Worm (Caenorhabditis elegans) whole organism, L1 larva: ENCODE measurements around the gene klo-1.
A peak's percentile ranks its signal among the peaks of the same experiment; 100 is the strongest.

Experiments
- C16A3.4 ChIP-seq: fragments of 150-350 bp; optimal IDR thresholded peaks from 2 replicates; lab custom pipeline; 2014; ENCODE audit warnings: missing biosample characterization, missing genetic modification characterization
- C34B4.2 ChIP-seq: sonication (generic microtip); optimal IDR thresholded peaks from 2 replicates; lab custom pipeline; 2017; ENCODE audit warnings: mild to moderate bottlenecking, missing genetic modification characterization, missing compliant biosample characterization
- Y116A8C.19 ChIP-seq: sonication (generic microtip); optimal IDR thresholded peaks from 2 replicates; lab custom pipeline; 2016; ENCODE audit warnings: missing compliant biosample characterization, missing genetic modification characterization, borderline replicate concordance
- alr-1 ChIP-seq: fragments of 200-800 bp; sonication (Bioruptor generic); optimal IDR thresholded peaks from 2 replicates; lab custom pipeline; 2018; ENCODE audit warnings: borderline replicate concordance, mild to moderate bottlenecking, missing genetic modification characterization, missing compliant biosample characterization
- ama-1 ChIP-seq: fragments of 150-350 bp; optimal IDR thresholded peaks from 2 replicates; lab custom pipeline; 2014
- ceh-88 ChIP-seq: fragments of 200-800 bp; sonication (Bioruptor generic); IDR thresholded peaks from 2 replicates; pipeline ENCODE4 v1.3.6; 2022; ENCODE audit warnings: missing genetic modification characterization, missing compliant biosample characterization
- ceh-90 ChIP-seq: sonication (generic microtip); optimal IDR thresholded peaks from 2 replicates; lab custom pipeline; 2016; ENCODE audit warnings: missing genetic modification characterization, missing compliant biosample characterization
- ces-1 ChIP-seq: fragments of 150-350 bp; optimal IDR thresholded peaks from 2 replicates; lab custom pipeline; 2014; ENCODE audit warnings: missing biosample characterization, missing genetic modification reagents, missing genetic modification characterization
- dsc-1 ChIP-seq: sonication (generic microtip); optimal IDR thresholded peaks from 2 replicates; lab custom pipeline; 2016; ENCODE audit warnings: mild to moderate bottlenecking, missing genetic modification characterization, missing compliant biosample characterization
- efl-3 ChIP-seq: fragments of 200-800 bp; sonication (Bioruptor generic); optimal IDR thresholded peaks from 2 replicates; lab custom pipeline; 2018; ENCODE audit warnings: mild to moderate bottlenecking, missing genetic modification characterization, missing compliant biosample characterization
- elt-3 ChIP-seq, 6 experiments: fragments of 150-350 bp in 1 of 6; sonication (generic microtip); optimal IDR thresholded peaks; 2 replicates each; lab custom pipeline; 2017 to 2018; ENCODE audit warnings: missing biosample characterization in 6 of 6, missing genetic modification characterization in 6 of 6, inconsistent platforms in 1 of 6
- ets-5 ChIP-seq: fragments of 200-800 bp; sonication (Bioruptor generic); IDR thresholded peaks from 2 replicates; pipeline ENCODE4 v1.3.6; 2022; ENCODE audit warnings: missing genetic modification characterization, missing compliant biosample characterization
- fkh-10 ChIP-seq: sonication (generic microtip); optimal IDR thresholded peaks from 2 replicates; lab custom pipeline; 2017; ENCODE audit warnings: missing biosample characterization, missing genetic modification reagents, missing genetic modification characterization
- fkh-4 ChIP-seq: sonication (generic microtip); optimal IDR thresholded peaks from 2 replicates; lab custom pipeline; 2016; ENCODE audit warnings: missing compliant biosample characterization, missing genetic modification characterization, borderline replicate concordance
- grh-1 ChIP-seq: fragments of 200-800 bp; sonication (Bioruptor generic); IDR thresholded peaks from 2 replicates; pipeline ENCODE4 v1.3.6; 2022; ENCODE audit warnings: missing genetic modification reagents, missing genetic modification characterization, missing compliant biosample characterization
- hlh-17 ChIP-seq: fragments of 200-800 bp; sonication (Bioruptor generic); optimal IDR thresholded peaks from 2 replicates; lab custom pipeline; 2018; ENCODE audit warnings: missing genetic modification characterization, mild to moderate bottlenecking, missing compliant biosample characterization, moderate library complexity, borderline replicate concordance
- hpl-2 ChIP-seq: fragments of 150-350 bp; optimal IDR thresholded peaks from 2 replicates; lab custom pipeline; 2014; ENCODE audit warnings: missing biosample characterization, missing genetic modification reagents, missing genetic modification characterization
- jun-1 ChIP-seq: fragments of 150-350 bp; optimal IDR thresholded peaks from 2 replicates; lab custom pipeline; 2014; ENCODE audit warnings: missing biosample characterization, missing genetic modification reagents, missing genetic modification characterization
- lin-35 ChIP-seq, 2 experiments: fragments of 150-350 bp; optimal IDR thresholded peaks; 2 replicates each; lab custom pipeline; 2014; ENCODE audit warnings: missing biosample characterization in 2 of 2, missing genetic modification characterization in 2 of 2, missing genetic modification reagents in 2 of 2
- lin-39 ChIP-seq: fragments of 150-350 bp; optimal IDR thresholded peaks from 2 replicates; lab custom pipeline; 2014; ENCODE audit warnings: missing biosample characterization, missing genetic modification reagents, missing genetic modification characterization
- mdl-1 ChIP-seq, 2 experiments: fragments of 150-350 bp; optimal IDR thresholded peaks; 2 replicates each; lab custom pipeline; 2014 to 2017; ENCODE audit warnings: missing biosample characterization in 2 of 2, missing genetic modification characterization in 2 of 2, inconsistent platforms in 1 of 2
- nhr-20 ChIP-seq: sonication (generic microtip); optimal IDR thresholded peaks from 2 replicates; lab custom pipeline; 2016; ENCODE audit warnings: mild to moderate bottlenecking, missing genetic modification characterization, missing compliant biosample characterization
- nhr-28 ChIP-seq: fragments of 150-350 bp; optimal IDR thresholded peaks from 2 replicates; lab custom pipeline; 2014; ENCODE audit warnings: missing biosample characterization, missing genetic modification characterization
- nhr-71 ChIP-seq: sonication (generic microtip); optimal IDR thresholded peaks from 2 replicates; lab custom pipeline; 2016; ENCODE audit warnings: mild to moderate bottlenecking, missing genetic modification characterization, moderate library complexity, missing compliant biosample characterization
- nhr-85 ChIP-seq: sonication (generic microtip); peaks from one replicate; lab custom pipeline; 2016; ENCODE audit warnings: missing genetic modification characterization, inconsistent platforms, missing compliant biosample characterization
- nhr-90 ChIP-seq: sonication (generic microtip); optimal IDR thresholded peaks from 2 replicates; lab custom pipeline; 2016; ENCODE audit warnings: mild to moderate bottlenecking, missing genetic modification characterization, missing compliant biosample characterization; ENCODE audit not compliant: poor library complexity
- pag-3 ChIP-seq: sonication (generic microtip); optimal IDR thresholded peaks from 2 replicates; lab custom pipeline; 2017; ENCODE audit warnings: missing genetic modification characterization, mild to moderate bottlenecking, missing compliant biosample characterization, antibody characterized with exemption, borderline replicate concordance; ENCODE audit not compliant: insufficient read depth
- pax-3 ChIP-seq: fragments of 200-800 bp; sonication (Bioruptor generic); optimal IDR thresholded peaks from 2 replicates; lab custom pipeline; 2018; ENCODE audit warnings: mild to moderate bottlenecking, missing genetic modification characterization, moderate library complexity, missing compliant biosample characterization
- pqm-1 ChIP-seq: sonication (generic microtip); optimal IDR thresholded peaks from 3 replicates; lab custom pipeline; 2017; ENCODE audit warnings: missing biosample characterization, missing genetic modification characterization
- sox-4 ChIP-seq: sonication (generic microtip); optimal IDR thresholded peaks from 2 replicates; lab custom pipeline; 2016; ENCODE audit warnings: missing genetic modification characterization, missing compliant biosample characterization
- sptf-1 ChIP-seq: fragments of 150-350 bp; optimal IDR thresholded peaks from 2 replicates; lab custom pipeline; 2014; ENCODE audit warnings: missing biosample characterization, missing genetic modification characterization
- sup-37 ChIP-seq: fragments of 200-800 bp; sonication (Bioruptor generic); optimal IDR thresholded peaks from 2 replicates; lab custom pipeline; 2018; ENCODE audit warnings: mild to moderate bottlenecking, missing genetic modification characterization, missing compliant biosample characterization
- unc-130 ChIP-seq: fragments of 150-350 bp; optimal IDR thresholded peaks from 2 replicates; lab custom pipeline; 2017; ENCODE audit warnings: missing biosample characterization, missing genetic modification characterization, inconsistent platforms
- unc-62 ChIP-seq: fragments of 150-350 bp; optimal IDR thresholded peaks from 2 replicates; lab custom pipeline; 2014; ENCODE audit warnings: missing biosample characterization, missing genetic modification reagents, missing genetic modification characterization
- xbp-1 ChIP-seq: sonication (generic microtip); optimal IDR thresholded peaks from 2 replicates; lab custom pipeline; 2016; ENCODE audit warnings: missing genetic modification characterization, missing compliant biosample characterization
- zip-4 ChIP-seq: fragments of 200-800 bp; sonication (Bioruptor generic); optimal IDR thresholded peaks from 2 replicates; lab custom pipeline; 2018; ENCODE audit warnings: mild to moderate bottlenecking, missing genetic modification characterization, moderate library complexity, missing compliant biosample characterization
- ztf-11 ChIP-seq, 2 experiments: sonication (generic microtip); optimal IDR thresholded peaks; 2 replicates each; lab custom pipeline; 2016 to 2017; ENCODE audit warnings: missing genetic modification characterization in 2 of 2, missing biosample characterization in 1 of 2, missing compliant biosample characterization in 1 of 2
- ztf-4 ChIP-seq: fragments of 150-350 bp; optimal IDR thresholded peaks from 2 replicates; lab custom pipeline; 2014; ENCODE audit warnings: missing biosample characterization, missing genetic modification characterization

The klo-1 gene

DNA sequence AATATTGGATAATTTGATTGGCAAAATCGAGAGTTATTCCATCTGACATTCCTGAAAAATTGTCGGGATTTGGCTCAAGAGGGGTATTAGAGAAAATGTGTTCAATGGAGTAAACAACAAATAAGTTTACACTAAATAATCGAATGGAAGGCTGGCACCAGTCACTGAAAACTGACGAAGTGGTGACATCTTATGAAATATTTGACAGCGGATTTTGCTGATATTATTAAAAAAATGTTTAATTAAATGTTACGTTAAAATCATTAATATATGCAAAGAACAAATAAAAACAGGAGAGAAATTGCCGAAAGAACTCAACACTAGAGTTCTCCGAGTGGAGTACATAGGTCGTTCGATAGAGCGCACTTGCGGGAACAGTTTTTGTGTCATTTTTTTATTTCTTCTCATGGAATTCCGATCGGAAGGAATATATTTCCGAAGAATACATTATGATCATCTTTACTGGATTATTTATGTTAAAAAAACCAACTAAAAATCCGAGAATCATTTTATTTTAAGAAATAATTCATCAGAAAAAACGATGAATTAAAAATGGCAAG lies 37.6 kb upstream of the klo-1 start, which contains the start of gene tag-322 (continued):
- TF ChIP-seq ces-1 (GFP tag; lab: Kevin White, UChicago), result no peak
- TF ChIP-seq C34B4.2, result no peak
- TF ChIP-seq C16A3.4 (tag; lab: Kevin White, UChicago), result peak; percentile 70
- peak; percentile 60 for TF ChIP-seq nhr-90 (tag; lab: Kevin White, UChicago)
- peak; percentile 20 for TF ChIP-seq unc-130
- TF ChIP-seq elt-3 (tag; optimal IDR thresholded peaks at IDR 0.05; lab: Kevin White, UChicago), result no peak
- TF ChIP-seq hpl-2 (GFP tag; lab: Kevin White, UChicago), result no peak
- TF ChIP-seq jun-1 (tag; lab: Kevin White, UChicago), result no peak
- no peak for TF ChIP-seq ets-5
- no peak for TF ChIP-seq pax-3 (tag; lab: Kevin White, UChicago)
- no peak for TF ChIP-seq ceh-88
- TF ChIP-seq ceh-90, result no peak
- TF ChIP-seq ztf-11 (tag; optimal IDR thresholded peaks at IDR 0.05; lab: Kevin White, UChicago), result peak in 1 of 2 experiments; percentile 30
- TF ChIP-seq unc-62 (GFP tag; lab: Kevin White, UChicago), result no peak
- TF ChIP-seq sup-37 (GFP tag; lab: Kevin White, UChicago), result no peak
- TF ChIP-seq pqm-1 (tag; lab: Kevin White, UChicago), result no peak
- no peak for TF ChIP-seq fkh-10
- peak; percentile 83 for TF ChIP-seq nhr-85
- peak in 1 of 2 experiments; percentile 32 for TF ChIP-seq mdl-1 (tag; optimal IDR thresholded peaks at IDR 0.05; lab: Kevin White, UChicago)
- TF ChIP-seq alr-1 (tag; lab: Kevin White, UChicago), result no peak
- no peak for TF ChIP-seq efl-3 (GFP tag; lab: Kevin White, UChicago)
- TF ChIP-seq ama-1 (lab: Kevin White, UChicago), result peak; percentile 64
- peak; percentile 13 for TF ChIP-seq sox-4
- TF ChIP-seq Y116A8C.19, result no peak
- no peak for TF ChIP-seq fkh-4 (tag; lab: Kevin White, UChicago)
- no peak for TF ChIP-seq pag-3 (tag; lab: Kevin White, UChicago)
- TF ChIP-seq grh-1 (GFP tag; lab: Robert Waterston, UW), result 0 out of 2 replicates have a peak, but pooled peaks have one; percentile 11
- peak; percentile 85 for TF ChIP-seq nhr-71 (tag; lab: Kevin White, UChicago)
- TF ChIP-seq sptf-1 (tag; lab: Kevin White, UChicago), result no peak
- peak; percentile 67 to 77 for TF ChIP-seq lin-35 (GFP tag; optimal IDR thresholded peaks at IDR 0.05; lab: Kevin White, UChicago)
- no peak for TF ChIP-seq hlh-17 (GFP tag; lab: Kevin White, UChicago)

DNA sequence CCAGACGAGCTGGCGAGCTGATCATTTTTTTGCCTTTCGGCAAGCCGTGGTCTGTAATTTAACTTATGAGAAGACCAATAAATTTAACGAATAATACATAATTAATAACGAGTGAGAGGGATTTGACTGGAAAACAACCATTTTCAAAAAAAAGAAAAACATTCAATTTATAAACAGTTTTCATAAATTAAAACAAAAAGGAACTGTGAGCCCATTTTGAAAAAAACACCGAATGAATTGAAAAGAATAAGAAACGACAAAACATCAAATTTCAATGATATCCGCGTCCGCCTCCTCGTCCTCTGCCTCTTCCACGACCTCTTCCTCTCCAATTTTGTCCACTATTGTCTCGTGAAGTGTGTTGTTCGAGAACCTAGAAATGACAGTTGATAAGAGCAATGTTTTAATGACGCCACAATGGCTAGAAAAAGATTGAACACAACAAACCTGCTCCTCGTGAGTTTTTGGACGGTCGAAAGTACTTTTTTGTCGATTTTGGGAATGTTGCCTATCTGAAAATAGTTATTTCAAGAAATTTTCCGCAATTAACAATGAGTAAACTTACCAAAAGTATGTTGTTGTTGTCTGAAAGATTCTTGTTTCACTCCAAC lies 35.9 kb upstream of the klo-1 start, which contains the start of gene tag-321:
TSS of gene tag-321 (minus strand) at position 51 of the 611 bp plus-strand sequence.
- TF ChIP-seq hlh-17 (GFP tag; lab: Kevin White, UChicago), result no peak
- TF ChIP-seq nhr-20 (tag; lab: Kevin White, UChicago), result no peak
- no peak for TF ChIP-seq hpl-2 (GFP tag; lab: Kevin White, UChicago)
- no peak for TF ChIP-seq unc-62 (GFP tag; lab: Kevin White, UChicago)
- TF ChIP-seq ets-5, result no peak
- TF ChIP-seq efl-3 (GFP tag; lab: Kevin White, UChicago), result no peak
- no peak for TF ChIP-seq dsc-1 (tag; lab: Kevin White, UChicago)
- TF ChIP-seq ztf-4 (tag; lab: Kevin White, UChicago), result no peak
- no peak for TF ChIP-seq nhr-28 (tag; lab: Kevin White, UChicago)
- TF ChIP-seq zip-4 (GFP tag; lab: Kevin White, UChicago), result no peak
- TF ChIP-seq C16A3.4 (tag; lab: Kevin White, UChicago), result no peak
- no peak for TF ChIP-seq xbp-1 (tag; lab: Kevin White, UChicago)
- no peak for TF ChIP-seq nhr-71 (tag; lab: Kevin White, UChicago)
- TF ChIP-seq lin-39 (tag; lab: Kevin White, UChicago), result no peak
